Fruit fly (Drosophila melanogaster) whole organism, embryonic: ENCODE results near the gene Orp8.
A peak's percentile ranks its signal among the peaks of the same experiment; 100 is the strongest.

ENCODE experiments used
- ATbp ChIP-seq: fragments of 200-800 bp; sonication (Bioruptor generic); optimal IDR thresholded peaks from 2 replicates; lab custom pipeline; 2017; ENCODE audit warnings: missing biosample characterization, mild to moderate bottlenecking, missing genetic modification characterization, missing genetic modification reagents
- Asciz ChIP-seq: fragments of 200-800 bp; sonication (Bioruptor generic); optimal IDR thresholded peaks from 2 replicates; lab custom pipeline; 2017; ENCODE audit warnings: missing biosample characterization, mild to moderate bottlenecking, missing genetic modification characterization, missing genetic modification reagents
- CG10147 ChIP-seq: fragments of 200-800 bp; sonication (Bioruptor generic); optimal IDR thresholded peaks from 2 replicates; lab custom pipeline; 2019; ENCODE audit warnings: missing biosample characterization, mild to moderate bottlenecking, missing genetic modification characterization, moderate library complexity
- CG10267 ChIP-seq: fragments of 200-800 bp; sonication (Bioruptor generic); optimal IDR thresholded peaks from 2 replicates; lab custom pipeline; 2018; ENCODE audit warnings: missing biosample characterization, mild to moderate bottlenecking, missing genetic modification characterization, moderate library complexity
- CG10543 ChIP-seq: fragments of 200-800 bp; sonication (Bioruptor generic); optimal IDR thresholded peaks from 3 replicates; lab custom pipeline; 2017; ENCODE audit warnings: missing biosample characterization, mild to moderate bottlenecking, missing genetic modification characterization, moderate library complexity
- CG11093 ChIP-seq: fragments of 200-800 bp; sonication (Bioruptor generic); IDR thresholded peaks from 3 replicates; pipeline ENCODE4 v1.3.6; 2022; ENCODE audit warnings: missing biosample characterization, missing genetic modification characterization
- CG12299 ChIP-seq: fragments of 200-800 bp; sonication (Bioruptor generic); optimal IDR thresholded peaks from 2 replicates; lab custom pipeline; 2018; ENCODE audit warnings: missing biosample characterization, mild to moderate bottlenecking, missing genetic modification characterization
- CG12391 ChIP-seq: fragments of 200-800 bp; sonication (Bioruptor generic); optimal IDR thresholded peaks from 3 replicates; lab custom pipeline; 2018; ENCODE audit warnings: missing biosample characterization, mild to moderate bottlenecking, missing genetic modification characterization, moderate library complexity
- CG13296 ChIP-seq: fragments of 200-800 bp; sonication (Bioruptor generic); optimal IDR thresholded peaks from 3 replicates; lab custom pipeline; 2018; ENCODE audit warnings: missing biosample characterization, mild to moderate bottlenecking, missing genetic modification characterization
- CG13894 ChIP-seq: fragments of 200-800 bp; sonication (Bioruptor generic); optimal IDR thresholded peaks from 3 replicates; lab custom pipeline; 2018; ENCODE audit warnings: missing biosample characterization, mild to moderate bottlenecking, missing genetic modification characterization, moderate library complexity
- CG1529 ChIP-seq: fragments of 200-800 bp; sonication (Bioruptor generic); optimal IDR thresholded peaks from 3 replicates; lab custom pipeline; 2018; ENCODE audit warnings: missing biosample characterization, missing genetic modification characterization
- CG15514 ChIP-seq: fragments of 200-800 bp; sonication (Bioruptor generic); optimal IDR thresholded peaks from 3 replicates; lab custom pipeline; 2017; ENCODE audit warnings: missing biosample characterization, missing genetic modification characterization, mild to moderate bottlenecking, moderate library complexity, missing genetic modification reagents
- CG17328 ChIP-seq: fragments of 200-800 bp; sonication (Bioruptor generic); IDR thresholded peaks from 2 replicates; pipeline ENCODE4 v1.3.6; 2022; ENCODE audit warnings: missing biosample characterization, missing genetic modification characterization
- CG18262 ChIP-seq: fragments of 200-800 bp; optimal IDR thresholded peaks from 3 replicates; lab custom pipeline; 2019; ENCODE audit warnings: missing biosample characterization, mild to moderate bottlenecking, missing genetic modification characterization, moderate library complexity
- CG2202 ChIP-seq: fragments of 200-800 bp; sonication (Bioruptor generic); optimal IDR thresholded peaks from 2 replicates; lab custom pipeline; 2018; ENCODE audit warnings: missing biosample characterization, mild to moderate bottlenecking, missing genetic modification characterization
- CG2889 ChIP-seq: fragments of 200-800 bp; sonication (Bioruptor generic); IDR thresholded peaks from 3 replicates; pipeline ENCODE4 v1.3.6; 2022; ENCODE audit warnings: missing biosample characterization, missing genetic modification characterization
- CG30431 ChIP-seq: fragments of 200-800 bp; sonication (Bioruptor generic); optimal IDR thresholded peaks from 2 replicates; lab custom pipeline; 2017; ENCODE audit warnings: missing biosample characterization, missing genetic modification characterization
- CG31365 ChIP-seq: fragments of 200-800 bp; sonication (Bioruptor generic); optimal IDR thresholded peaks from 2 replicates; lab custom pipeline; 2018; ENCODE audit warnings: missing biosample characterization, mild to moderate bottlenecking, missing genetic modification characterization
- CG3407 ChIP-seq: fragments of 200-800 bp; sonication (Bioruptor generic); optimal IDR thresholded peaks from 2 replicates; lab custom pipeline; 2018; ENCODE audit warnings: missing biosample characterization, mild to moderate bottlenecking, missing genetic modification characterization
- CG43689 ChIP-seq: fragments of 200-800 bp; sonication (Bioruptor generic); IDR thresholded peaks from 2 replicates; pipeline ENCODE4 v1.3.6; 2022; ENCODE audit warnings: missing biosample characterization, missing genetic modification characterization
- CG6813 ChIP-seq: fragments of 200-800 bp; sonication (Bioruptor generic); optimal IDR thresholded peaks from 2 replicates; lab custom pipeline; 2017; ENCODE audit warnings: missing biosample characterization, missing genetic modification characterization, mild to moderate bottlenecking, moderate library complexity, missing genetic modification reagents
- CHES-1-like ChIP-seq: fragments of 200-800 bp; sonication (Bioruptor generic); optimal IDR thresholded peaks from 2 replicates; lab custom pipeline; 2016; ENCODE audit warnings: missing biosample characterization, missing genetic modification characterization
- CrebB ChIP-seq: fragments of 200-800 bp; sonication (Bioruptor generic); optimal IDR thresholded peaks from 3 replicates; lab custom pipeline; 2018; ENCODE audit warnings: missing biosample characterization, mild to moderate bottlenecking, missing genetic modification characterization
- Deaf1 ChIP-seq: fragments of 200-800 bp; optimal IDR thresholded peaks from 3 replicates; lab custom pipeline; 2019; ENCODE audit warnings: missing biosample characterization, mild to moderate bottlenecking, missing genetic modification characterization, moderate library complexity
- Dp ChIP-seq: fragments of 200-800 bp; sonication (Bioruptor generic); optimal IDR thresholded peaks from 2 replicates; lab custom pipeline; 2018; ENCODE audit warnings: missing biosample characterization, mild to moderate bottlenecking, missing genetic modification characterization, moderate library complexity
- HHEX ChIP-seq: fragments of 200-800 bp; sonication (Bioruptor generic); optimal IDR thresholded peaks from 3 replicates; lab custom pipeline; 2017; ENCODE audit warnings: missing biosample characterization, mild to moderate bottlenecking, missing genetic modification characterization, missing genetic modification reagents
- Hand ChIP-seq: fragments of 200-800 bp; sonication (Bioruptor generic); optimal IDR thresholded peaks from 2 replicates; lab custom pipeline; 2017; ENCODE audit warnings: mild to moderate bottlenecking, missing biosample characterization, missing genetic modification reagents, missing genetic modification characterization
- HmgZ ChIP-seq: fragments of 200-800 bp; sonication (Bioruptor generic); optimal IDR thresholded peaks from 2 replicates; lab custom pipeline; 2018; ENCODE audit warnings: missing biosample characterization, mild to moderate bottlenecking, missing genetic modification characterization
- Hmr ChIP-seq: fragments of 200-800 bp; sonication (Bioruptor generic); optimal IDR thresholded peaks from 3 replicates; lab custom pipeline; 2017; ENCODE audit warnings: mild to moderate bottlenecking, missing biosample characterization, missing genetic modification reagents, missing genetic modification characterization
- MTF-1 ChIP-seq: fragments of 200-800 bp; sonication (Bioruptor generic); optimal IDR thresholded peaks from 2 replicates; lab custom pipeline; 2018; ENCODE audit warnings: missing biosample characterization, mild to moderate bottlenecking, missing genetic modification characterization, borderline replicate concordance
- NC2β ChIP-seq: fragments of 200-800 bp; sonication (Bioruptor generic); optimal IDR thresholded peaks from 2 replicates; lab custom pipeline; 2016; ENCODE audit warnings: missing biosample characterization, missing genetic modification characterization
- Spps ChIP-seq: fragments of 200-800 bp; sonication (Bioruptor generic); optimal IDR thresholded peaks from 2 replicates; lab custom pipeline; 2018; ENCODE audit warnings: missing biosample characterization, mild to moderate bottlenecking, missing genetic modification characterization
- YL-1 ChIP-seq: fragments of 200-800 bp; sonication (Bioruptor generic); optimal IDR thresholded peaks from 3 replicates; lab custom pipeline; 2017; ENCODE audit warnings: missing biosample characterization, mild to moderate bottlenecking, missing genetic modification characterization
- crol ChIP-seq: fragments of 200-800 bp; sonication (Bioruptor generic); IDR thresholded peaks from 2 replicates; pipeline ENCODE4 v1.3.6; 2022; ENCODE audit warnings: missing biosample characterization, missing genetic modification characterization
- dysf ChIP-seq: fragments of 200-800 bp; sonication (Bioruptor generic); IDR thresholded peaks from 3 replicates; pipeline ENCODE4 v1.3.6; 2022; ENCODE audit warnings: missing biosample characterization, missing genetic modification characterization
- exex ChIP-seq: fragments of 200-800 bp; sonication (Bioruptor generic); optimal IDR thresholded peaks from 4 replicates; lab custom pipeline; 2018; ENCODE audit warnings: missing biosample characterization, mild to moderate bottlenecking, missing genetic modification characterization, moderate library complexity
- gce ChIP-seq: fragments of 200-800 bp; sonication (Bioruptor generic); IDR thresholded peaks from 3 replicates; pipeline ENCODE4 v1.3.6; 2022; ENCODE audit warnings: missing biosample characterization, missing genetic modification characterization
- gcm ChIP-seq: fragments of 200-800 bp; sonication (Bioruptor generic); optimal IDR thresholded peaks from 2 replicates; lab custom pipeline; 2019; ENCODE audit warnings: missing biosample characterization, mild to moderate bottlenecking, missing genetic modification characterization, moderate library complexity
- grn ChIP-seq: fragments of 200-800 bp; sonication (Bioruptor generic); optimal IDR thresholded peaks from 3 replicates; lab custom pipeline; 2017; ENCODE audit warnings: missing biosample characterization, missing genetic modification characterization
- gsb-n ChIP-seq: fragments of 200-800 bp; sonication (Bioruptor generic); optimal IDR thresholded peaks from 3 replicates; lab custom pipeline; 2018; ENCODE audit warnings: missing biosample characterization, mild to moderate bottlenecking, missing genetic modification characterization
- hb ChIP-seq: fragments of 200-800 bp; sonication (Bioruptor generic); IDR thresholded peaks from 3 replicates; pipeline ENCODE4 v1.3.6; 2022; ENCODE audit warnings: missing biosample characterization, missing genetic modification characterization; ENCODE audit not compliant: partially characterized antibody
- kni ChIP-seq: fragments of 200-800 bp; sonication (Bioruptor generic); optimal IDR thresholded peaks from 3 replicates; lab custom pipeline; 2017; ENCODE audit warnings: mild to moderate bottlenecking, missing biosample characterization, missing genetic modification reagents, missing genetic modification characterization
- lab ChIP-seq: fragments of 200-800 bp; sonication (Bioruptor generic); optimal IDR thresholded peaks from 3 replicates; lab custom pipeline; 2017; ENCODE audit warnings: missing biosample characterization, missing genetic modification characterization, mild to moderate bottlenecking, moderate library complexity, missing genetic modification reagents
- org-1 ChIP-seq: fragments of 200-800 bp; sonication (Bioruptor generic); optimal IDR thresholded peaks from 2 replicates; lab custom pipeline; 2017; ENCODE audit warnings: missing biosample characterization, missing genetic modification characterization
- phol ChIP-seq: fragments of 200-800 bp; sonication (Bioruptor generic); optimal IDR thresholded peaks from 3 replicates; lab custom pipeline; 2018; ENCODE audit warnings: missing biosample characterization, mild to moderate bottlenecking, missing genetic modification characterization, moderate library complexity
- run ChIP-seq: fragments of 200-800 bp; sonication (Bioruptor generic); optimal IDR thresholded peaks from 3 replicates; lab custom pipeline; 2018; ENCODE audit warnings: missing biosample characterization, mild to moderate bottlenecking, missing genetic modification characterization
- sna ChIP-seq: fragments of 200-800 bp; sonication (Bioruptor generic); IDR thresholded peaks from 2 replicates; pipeline ENCODE4 v1.3.6; 2022; ENCODE audit warnings: missing biosample characterization, missing genetic modification characterization; ENCODE audit not compliant: partially characterized antibody
- tap ChIP-seq: fragments of 200-800 bp; optimal IDR thresholded peaks from 3 replicates; lab custom pipeline; 2019; ENCODE audit warnings: missing biosample characterization, mild to moderate bottlenecking, missing genetic modification characterization, moderate library complexity
- yki ChIP-seq: fragments of >200 bp; optimal IDR thresholded peaks from 3 replicates; lab custom pipeline; 2018

Gene Orp8

dm6 chr3R:20263793-20264483, 45.2 kb upstream of the Orp8 start (continued):
- TF ChIP-seq crol (peak; percentile 54; the same call in 1 of the 2 replicates), YL-1 (GFP tag; lab: Kevin White, UChicago) (peak; percentile 18), dysf (GFP tag; lab: Robert Waterston, UW) (no peak), Spps (tag; lab: Kevin White, UChicago) (peak; percentile 34), CG12391 (tag; lab: Kevin White, UChicago) (no peak), hb (GFP tag; lab: Robert Waterston, UW) (no peak), CG6813 (GFP tag; lab: Kevin White, UChicago) (peak; percentile 55), MTF-1 (GFP tag; lab: Kevin White, UChicago) (peak; percentile 68), CG30431 (GFP tag; lab: Kevin White, UChicago) (no peak), CG31365 (peak; percentile 48), org-1 (GFP tag; lab: Kevin White, UChicago) (peak; percentile 20), CG2202 (tag; lab: Kevin White, UChicago) (peak; percentile 52), CG10267 (tag; lab: Kevin White, UChicago) (no peak), CG2889 (GFP tag; lab: Robert Waterston, UW) (no peak), CG15514 (GFP tag; lab: Kevin White, UChicago) (peak; percentile 25), sna (GFP tag; lab: Robert Waterston, UW) (no peak), gcm (GFP tag; lab: Kevin White, UChicago) (peak; percentile 16), HHEX (peak; percentile 15), Dp (no peak), run (tag; lab: Kevin White, UChicago) (no peak), NC2β (GFP tag; lab: Kevin White, UChicago) (no peak), tap (tag; lab: Kevin White, UChicago) (peak; percentile 17), yki (lab: Kevin White, UChicago) (no peak), CG43689 (GFP tag; lab: Robert Waterston, UW) (no peak), CHES-1-like (GFP tag; lab: Kevin White, UChicago) (no peak), Hmr (GFP tag; lab: Kevin White, UChicago) (peak; percentile 14), CG13894 (tag; lab: Kevin White, UChicago) (peak; percentile 97), phol (tag; lab: Kevin White, UChicago) (no peak), exex (peak; percentile 47), gce (no peak), HmgZ (tag; lab: Kevin White, UChicago) (peak; percentile 21), CG10543 (GFP tag; lab: Kevin White, UChicago) (peak; percentile 76), Hand (GFP tag; lab: Kevin White, UChicago) (peak; percentile 36), kni (GFP tag; lab: Kevin White, UChicago) (peak; percentile 82), CrebB (tag; lab: Kevin White, UChicago) (peak; percentile 56), CG11093 (GFP tag; lab: Robert Waterston, UW) (no peak), CG1529 (GFP tag; lab: Kevin White, UChicago) (peak; percentile 29), ATbp (peak; percentile 12), CG3407 (peak; percentile 53), CG17328 (no peak), grn (GFP tag; lab: Kevin White, UChicago) (peak; percentile 38), CG10147 (GFP tag; lab: Kevin White, UChicago) (peak; percentile 17), lab (GFP tag; lab: Kevin White, UChicago) (peak; percentile 73), gsb-n (tag; lab: Kevin White, UChicago) (peak; percentile 29), CG12299 (tag; lab: Kevin White, UChicago) (peak; percentile 18), CG18262 (tag; lab: Kevin White, UChicago) (no peak), Asciz (peak; percentile 17), CG13296 (no peak), Deaf1 (tag; lab: Kevin White, UChicago) (peak; percentile 5)
